Fruit fly (Drosophila melanogaster) whole organism, pupa: ENCODE data around the gene Scgbeta.

Experiments used
- CG10348 ChIP-seq: fragments of 200-800 bp; sonication (Bioruptor generic); IDR thresholded peaks from 2 replicates; pipeline ENCODE4 v1.3.6; 2022; ENCODE audit warnings: missing biosample characterization, missing genetic modification characterization
- CG12605 ChIP-seq: fragments of 200-800 bp; sonication (Bioruptor generic); IDR thresholded peaks from 2 replicates; pipeline ENCODE4 v1.3.6; 2022; ENCODE audit warnings: missing biosample characterization, missing genetic modification characterization
- CG13204 ChIP-seq: fragments of 200-800 bp; sonication (Bioruptor generic); optimal IDR thresholded peaks from 2 replicates; lab custom pipeline; 2018; ENCODE audit warnings: missing biosample characterization, mild to moderate bottlenecking, missing genetic modification characterization, moderate library complexity
- CG14655 ChIP-seq: fragments of 200-800 bp; sonication (Bioruptor generic); optimal IDR thresholded peaks from 3 replicates; lab custom pipeline; 2017; ENCODE audit warnings: mild to moderate bottlenecking, missing biosample characterization, missing genetic modification reagents, missing genetic modification characterization
- CG15710 ChIP-seq: fragments of 200-800 bp; sonication (Bioruptor generic); optimal IDR thresholded peaks from 2 replicates; lab custom pipeline; 2018; ENCODE audit warnings: missing biosample characterization, mild to moderate bottlenecking, missing genetic modification characterization, moderate library complexity
- CG17806 ChIP-seq: fragments of 200-800 bp; sonication (Bioruptor generic); optimal IDR thresholded peaks from 2 replicates; lab custom pipeline; 2018; ENCODE audit warnings: missing biosample characterization, mild to moderate bottlenecking, missing genetic modification characterization, moderate library complexity
- CG32121 ChIP-seq: fragments of 200-800 bp; sonication (Bioruptor generic); IDR thresholded peaks from 2 replicates; pipeline ENCODE4 v1.3.6; 2022; ENCODE audit warnings: missing biosample characterization, missing genetic modification characterization
- CG34367 ChIP-seq: fragments of 200-800 bp; sonication (Bioruptor generic); optimal IDR thresholded peaks from 2 replicates; lab custom pipeline; 2018; ENCODE audit warnings: missing biosample characterization, mild to moderate bottlenecking, missing genetic modification characterization
- CG4496 ChIP-seq: fragments of 200-800 bp; sonication (Bioruptor generic); IDR thresholded peaks from 3 replicates; pipeline ENCODE4 v1.3.6; 2022; ENCODE audit warnings: missing biosample characterization, missing genetic modification characterization
- CG8159 ChIP-seq: fragments of 200-800 bp; sonication (Bioruptor generic); optimal IDR thresholded peaks from 3 replicates; lab custom pipeline; 2018; ENCODE audit warnings: missing biosample characterization, mild to moderate bottlenecking, missing genetic modification characterization, moderate library complexity
- CG8301 ChIP-seq: fragments of 200-800 bp; sonication (Bioruptor generic); optimal IDR thresholded peaks from 2 replicates; lab custom pipeline; 2018; ENCODE audit warnings: missing biosample characterization, mild to moderate bottlenecking, missing genetic modification characterization
- CG9948 ChIP-seq: fragments of 200-800 bp; sonication (Bioruptor generic); optimal IDR thresholded peaks from 2 replicates; lab custom pipeline; 2018; ENCODE audit warnings: missing biosample characterization, mild to moderate bottlenecking, missing genetic modification characterization, moderate library complexity
- D1 ChIP-seq: fragments of 200-800 bp; sonication (Bioruptor generic); optimal IDR thresholded peaks from 2 replicates; lab custom pipeline; 2018; ENCODE audit warnings: missing biosample characterization, mild to moderate bottlenecking, missing genetic modification characterization, moderate library complexity
- EcR ChIP-seq: fragments of 200-800 bp; sonication (Bioruptor generic); optimal IDR thresholded peaks from 3 replicates; lab custom pipeline; 2019; ENCODE audit warnings: missing biosample characterization, missing genetic modification characterization, mild to moderate bottlenecking, moderate library complexity, missing genetic modification reagents
- Ets98B ChIP-seq: fragments of 200-800 bp; sonication (Bioruptor generic); IDR thresholded peaks from 2 replicates; pipeline ENCODE4 v1.3.6; 2022; ENCODE audit warnings: missing biosample characterization, missing genetic modification characterization
- Pif1A ChIP-seq: fragments of 200-800 bp; sonication (Bioruptor generic); optimal IDR thresholded peaks from 3 replicates; lab custom pipeline; 2016; ENCODE audit warnings: missing biosample characterization, missing genetic modification characterization
- Pif1B ChIP-seq: fragments of 200-800 bp; sonication (Bioruptor generic); optimal IDR thresholded peaks from 3 replicates; lab custom pipeline; 2016; ENCODE audit warnings: missing biosample characterization, missing genetic modification characterization
- Snoo ChIP-seq: fragments of 200-800 bp; sonication (Bioruptor generic); optimal IDR thresholded peaks from 3 replicates; lab custom pipeline; 2017; ENCODE audit warnings: missing biosample characterization, mild to moderate bottlenecking, missing genetic modification characterization, inconsistent platforms
- fd96Ca ChIP-seq: fragments of 200-800 bp; sonication (Bioruptor generic); IDR thresholded peaks from 3 replicates; pipeline ENCODE4 v1.3.6; 2022; ENCODE audit warnings: missing biosample characterization, missing genetic modification characterization
- gl ChIP-seq: fragments of 200-800 bp; sonication (Bioruptor generic); optimal IDR thresholded peaks from 2 replicates; lab custom pipeline; 2018; ENCODE audit warnings: missing biosample characterization, mild to moderate bottlenecking, missing genetic modification characterization
- rn ChIP-seq: fragments of 200-800 bp; sonication (Bioruptor generic); IDR thresholded peaks from 2 replicates; pipeline ENCODE4 v1.3.6; 2022; ENCODE audit warnings: missing biosample characterization, missing genetic modification characterization

Gene Scgbeta

dm6 chr3R:12425510-12426309 is 3.5 kb upstream of the Scgbeta start, which contains the start of gene Pp1-87B:
Gene Pp1-87B (minus strand): TSS chr3R:12425917.
- TF ChIP-seq gl (tag; lab: Kevin White, UChicago) (no peak), CG32121 (GFP tag; lab: Robert Waterston, UW) (no peak), CG12605 (no peak), EcR (GFP tag; lab: Kevin White, UChicago) (no peak), CG15710 (peak; percentile 10), Ets98B (GFP tag; lab: Robert Waterston, UW) (no peak), CG4496 (GFP tag; lab: Robert Waterston, UW) (no peak), Pif1B (GFP tag; lab: Kevin White, UChicago) (no peak), fd96Ca (GFP tag; lab: Robert Waterston, UW) (no peak), CG34367 (tag; lab: Kevin White, UChicago) (no peak), CG13204 (no peak), Pif1A (no peak), D1 (tag; lab: Kevin White, UChicago) (no peak), Snoo (tag; lab: Kevin White, UChicago) (peak; percentile 31), CG8301 (tag; lab: Kevin White, UChicago) (no peak)

DNA sequence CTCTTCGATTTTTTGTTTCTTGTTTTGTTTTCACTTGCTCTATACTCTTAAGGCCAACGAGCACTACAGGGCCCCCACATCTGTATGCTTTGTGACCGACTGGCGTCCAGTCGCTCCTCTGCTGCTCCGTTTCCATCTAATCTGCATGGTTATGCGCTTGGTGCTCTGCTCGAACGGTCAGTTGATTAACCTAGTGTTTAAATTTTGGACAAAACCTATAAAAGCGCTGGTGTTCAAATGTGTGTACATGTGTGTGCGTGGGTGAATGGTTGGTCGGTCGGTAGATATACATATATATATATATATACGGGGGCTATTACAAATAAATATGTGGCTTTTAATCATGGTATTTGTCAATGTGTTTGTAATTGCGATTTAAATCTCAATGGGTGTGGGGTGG is 1.8 kb upstream of the Scgbeta start:
- TF ChIP-seq gl (tag; lab: Kevin White, UChicago), result no peak
- TF ChIP-seq CG9948, result no peak
- TF ChIP-seq Snoo (tag; lab: Kevin White, UChicago), result no peak
- peak; percentile 2 for TF ChIP-seq EcR (GFP tag; lab: Kevin White, UChicago)
- no peak for TF ChIP-seq CG17806 (tag; lab: Kevin White, UChicago)
- TF ChIP-seq CG34367 (tag; lab: Kevin White, UChicago), result no peak

DNA sequence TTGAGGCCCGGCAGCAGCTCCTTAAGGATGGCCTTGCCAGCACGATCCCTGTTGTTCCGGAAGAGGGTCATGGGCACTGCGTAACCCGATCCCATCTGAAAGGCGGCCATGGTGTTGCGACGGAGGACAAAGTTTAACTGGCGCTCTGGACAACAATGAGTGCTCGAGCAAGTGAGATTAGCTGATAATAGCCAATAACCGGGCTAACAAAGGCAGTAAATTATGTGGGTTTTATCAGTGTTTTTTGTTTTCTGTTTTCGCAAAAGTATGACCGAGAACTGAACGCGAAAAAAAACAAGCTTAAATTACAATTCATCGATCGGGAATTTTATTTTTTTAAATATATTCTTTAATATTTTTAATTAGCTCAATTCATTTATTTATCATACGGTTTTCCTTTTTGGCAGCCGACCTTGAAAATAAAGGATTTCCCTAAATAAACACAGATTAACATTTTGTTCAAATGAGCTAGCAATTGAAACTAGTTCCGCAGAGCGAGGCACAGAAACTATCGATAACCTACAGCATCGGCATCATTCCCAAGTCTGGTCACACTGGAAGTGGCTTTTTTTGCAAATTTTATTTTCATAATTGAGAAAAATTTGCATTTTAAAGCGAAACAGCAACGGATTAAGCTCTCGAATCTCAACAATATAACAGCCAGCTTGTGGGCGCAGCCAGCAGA is 8.8 kb downstream of the Scgbeta start, which contains the start of the genes Dip-C and pps:
Dip-C (minus strand) TSS at position 486 of the 685 bp plus-strand sequence.
pps (plus strand) TSS at position 555 of the 685 bp plus-strand sequence.
- no peak for TF ChIP-seq CG32121 (GFP tag; lab: Robert Waterston, UW)
- TF ChIP-seq CG17806 (tag; lab: Kevin White, UChicago), result no peak
- TF ChIP-seq EcR (GFP tag; lab: Kevin White, UChicago), result peak; percentile 24
- TF ChIP-seq, all 21 proteins: peak for 1

DNA sequence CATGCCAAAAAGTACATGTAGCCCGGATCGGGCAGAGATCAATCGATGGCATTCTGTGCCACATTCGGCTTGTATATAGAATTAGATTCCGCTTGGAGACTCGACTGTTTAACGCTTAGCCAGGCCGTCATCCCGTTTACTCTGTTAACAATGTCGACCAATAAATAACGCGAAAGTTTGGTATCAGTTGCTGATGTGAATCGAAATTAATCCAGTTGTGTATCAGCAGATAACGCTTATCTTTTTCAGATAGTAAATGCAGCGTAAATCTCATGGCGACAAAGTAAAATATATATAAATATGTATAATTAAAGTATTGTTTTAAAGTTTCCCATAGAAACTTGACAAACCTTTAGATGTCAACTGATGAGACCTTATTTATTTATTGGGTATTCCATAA is 10.8 kb downstream of the Scgbeta start:
- TF ChIP-seq fd96Ca (GFP tag; lab: Robert Waterston, UW), result no peak
- TF ChIP-seq CG14655 (GFP tag; lab: Kevin White, UChicago), result no peak
- no peak for TF ChIP-seq CG9948
- TF ChIP-seq Pif1B (GFP tag; lab: Kevin White, UChicago), result no peak
- TF ChIP-seq CG12605, result no peak
- TF ChIP-seq CG34367 (tag; lab: Kevin White, UChicago), result no peak
- no peak for TF ChIP-seq Pif1A
- no peak for TF ChIP-seq gl (tag; lab: Kevin White, UChicago)
- TF ChIP-seq CG15710, result no peak
- TF ChIP-seq CG17806 (tag; lab: Kevin White, UChicago), result no peak
- TF ChIP-seq rn (GFP tag; lab: Robert Waterston, UW), result no peak
- no peak for TF ChIP-seq CG4496 (GFP tag; lab: Robert Waterston, UW)
- no peak for TF ChIP-seq CG8301 (tag; lab: Kevin White, UChicago)

- TF ChIP-seq EcR (GFP tag; lab: Kevin White, UChicago) (peak; percentile 14), CG4496 (GFP tag; lab: Robert Waterston, UW) (no peak)
Observed at dm6 chr3R:12408160-12408559, 14.1 kb downstream of the Scgbeta start, which contains the start of gene CG5196. Gene CG5196 (plus strand): TSS chr3R:12408316.

DNA sequence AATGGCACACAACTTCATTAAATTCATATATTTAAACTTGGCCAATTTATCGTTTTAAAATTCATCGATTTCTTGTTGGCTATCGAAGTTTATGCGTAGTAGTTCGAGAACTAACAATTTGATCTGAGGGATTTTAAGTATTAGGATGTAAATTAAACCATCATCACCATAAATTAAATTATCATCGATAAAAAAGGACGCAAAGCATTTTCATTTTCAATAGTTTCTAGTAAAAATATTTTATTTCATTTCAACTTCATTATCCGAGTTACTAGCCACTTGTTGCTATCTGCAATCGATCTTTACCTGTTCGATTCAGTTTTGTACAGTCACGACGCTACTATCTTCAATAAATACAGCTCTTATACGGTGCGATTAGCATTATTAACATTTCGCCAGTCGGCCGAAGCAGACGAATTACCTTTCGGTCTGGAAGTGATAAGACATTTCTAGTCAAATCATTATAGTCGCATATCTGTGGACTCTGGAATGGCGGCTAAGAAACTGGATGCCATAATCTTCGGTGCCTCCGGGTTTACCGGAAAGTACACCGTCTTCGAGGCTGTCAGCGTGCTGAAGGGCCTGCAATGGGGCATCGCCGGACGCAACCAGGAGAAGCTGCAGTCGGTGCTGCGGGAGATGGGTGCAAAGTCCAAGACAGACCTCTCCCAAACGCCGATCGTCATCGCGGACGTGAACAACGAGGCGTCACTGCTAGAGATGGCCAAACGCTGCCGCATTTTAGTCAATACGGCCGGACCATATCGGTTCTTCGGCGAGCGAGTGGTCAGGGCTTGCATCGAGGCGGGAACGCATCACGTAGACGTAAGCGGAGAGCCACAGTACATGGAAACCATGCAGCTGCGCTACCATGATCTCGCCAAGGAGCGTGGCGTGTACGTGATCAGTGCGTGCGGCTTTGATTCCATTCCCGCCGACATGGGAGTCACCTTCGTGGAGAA is 15.7 kb downstream of the Scgbeta start, which contains the start of gene CG5167:
CG5167 (plus strand) TSS at position 298 of the 962 bp plus-strand sequence.
- TF ChIP-seq CG8159, result peak; percentile 15
- peak; percentile 88 for TF ChIP-seq gl (tag; lab: Kevin White, UChicago)
- no peak for TF ChIP-seq CG10348
- TF ChIP-seq CG17806 (tag; lab: Kevin White, UChicago), result peak; percentile 11
- no peak for TF ChIP-seq CG15710
- TF ChIP-seq CG8301 (tag; lab: Kevin White, UChicago), result peak; percentile 62
- no peak for TF ChIP-seq D1 (tag; lab: Kevin White, UChicago)
- no peak for TF ChIP-seq EcR (GFP tag; lab: Kevin White, UChicago)
- no peak for TF ChIP-seq CG4496 (GFP tag; lab: Robert Waterston, UW)
- TF ChIP-seq rn (GFP tag; lab: Robert Waterston, UW), result no peak
- TF ChIP-seq Snoo (tag; lab: Kevin White, UChicago), result peak; percentile 13
- no peak; the same call in 1 of the 2 replicates for TF ChIP-seq CG32121 (GFP tag; lab: Robert Waterston, UW)
- peak; percentile 54 for TF ChIP-seq CG13204
- no peak for TF ChIP-seq Pif1B (GFP tag; lab: Kevin White, UChicago)
- peak; percentile 85 for TF ChIP-seq CG12605
- TF ChIP-seq fd96Ca (GFP tag; lab: Robert Waterston, UW), result peak; percentile 64; the same call in 2 of the 3 replicates
- no peak for TF ChIP-seq Pif1A
- TF ChIP-seq CG9948, result no peak
- peak; percentile 51 for TF ChIP-seq Ets98B (GFP tag; lab: Robert Waterston, UW)
- TF ChIP-seq CG14655 (GFP tag; lab: Kevin White, UChicago), result no peak
- peak; percentile 40 for TF ChIP-seq CG34367 (tag; lab: Kevin White, UChicago)
